Fruit fly (Drosophila melanogaster): ENCODE results near the gene CG15646.

Gene CG15646

DNA sequence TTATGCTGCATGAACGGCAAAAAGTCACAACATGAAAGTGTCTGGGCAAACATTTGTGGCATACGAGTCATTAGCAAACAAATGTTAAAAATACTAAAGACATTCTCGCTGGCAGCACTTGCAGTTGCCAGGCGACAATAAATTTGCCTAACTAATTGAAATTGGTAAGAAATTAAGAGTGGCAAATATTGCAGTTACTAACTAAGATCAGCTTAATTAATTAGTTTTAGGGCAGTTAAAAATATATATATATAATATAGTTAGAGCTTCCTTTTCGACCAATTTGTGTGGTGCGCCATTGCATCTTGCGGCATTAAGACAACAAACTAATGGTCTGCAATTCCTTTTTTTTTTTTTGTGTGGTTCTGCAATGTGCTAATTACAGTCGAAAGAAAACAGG lies 52.9 kb downstream of the CG15646 start (continued):
- no peak for TF ChIP-seq pzg (GFP tag; optimal IDR thresholded peaks at IDR 0.05)
- TF ChIP-seq bigmax (GFP tag; optimal IDR thresholded peaks at IDR 0.05), result no peak
- no peak for TF ChIP-seq Ravus (GFP tag; IDR thresholded peaks at IDR 0.05)
- no peak for TF ChIP-seq BtbVII (GFP tag; optimal IDR thresholded peaks at IDR 0.05)
- peak; percentile 23 for TF ChIP-seq dmrt99B (tag; optimal IDR thresholded peaks at IDR 0.05)
- TF ChIP-seq fd64A (GFP tag; optimal IDR thresholded peaks at IDR 0.05), result no peak
- TF ChIP-seq knrl (GFP tag; IDR thresholded peaks at IDR 0.05; ENCODE audit: partially characterized antibody), result no peak
- TF ChIP-seq zfh1 (GFP tag; IDR thresholded peaks at IDR 0.05), result peak; percentile 75
- peak; percentile 26 for TF ChIP-seq CoRest (tag; optimal IDR thresholded peaks at IDR 0.05)
- TF ChIP-seq prd (optimal IDR thresholded peaks at IDR 0.05), result no peak
- TF ChIP-seq prd (GFP tag; IDR thresholded peaks at IDR 0.05), result peak; percentile 74
- TF ChIP-seq fd96Cb (tag; optimal IDR thresholded peaks at IDR 0.05), result peak; percentile 44
- TF ChIP-seq HLH4C (GFP tag; IDR thresholded peaks at IDR 0.05; ENCODE audit: partially characterized antibody), result no peak
- no peak for TF ChIP-seq Ets65A (GFP tag)
- TF ChIP-seq mld (GFP tag; IDR thresholded peaks at IDR 0.05; ENCODE audit: partially characterized antibody), result no peak
- TF ChIP-seq CG15269 (tag; optimal IDR thresholded peaks at IDR 0.05), result peak; percentile 0
- peak; percentile 67; the same call in 1 of the 3 replicates for TF ChIP-seq otp (GFP tag; IDR thresholded peaks at IDR 0.05)
- TF ChIP-seq CrebB (tag; optimal IDR thresholded peaks at IDR 0.05), result no peak
- no peak for TF ChIP-seq Dref (GFP tag; IDR thresholded peaks at IDR 0.05)
- TF ChIP-seq GATAe (GFP tag; conservative IDR thresholded peaks at IDR 0.05), result no peak
- TF ChIP-seq Spps (tag; optimal IDR thresholded peaks at IDR 0.05), result peak; percentile 45
- peak; percentile 84 for TF ChIP-seq ara (GFP tag; IDR thresholded peaks at IDR 0.05)
- TF ChIP-seq CG12744 (GFP tag; optimal IDR thresholded peaks at IDR 0.05), result no peak
- TF ChIP-seq CG8924 (tag; optimal IDR thresholded peaks at IDR 0.05), result peak; percentile 16
- no peak for TF ChIP-seq CG12942 (GFP tag; optimal IDR thresholded peaks at IDR 0.05)
- TF ChIP-seq sqz (GFP tag; optimal IDR thresholded peaks at IDR 0.05), result no peak
- peak; percentile 64 for TF ChIP-seq vvl (GFP tag; IDR thresholded peaks at IDR 0.05)
- peak; percentile 85 for TF ChIP-seq Drgx (GFP tag; IDR thresholded peaks at IDR 0.05)
- TF ChIP-seq Oli (tag; optimal IDR thresholded peaks at IDR 0.05), result peak; percentile 41
- no peak for TF ChIP-seq fu2 (GFP tag; optimal IDR thresholded peaks at IDR 0.05)
- no peak for TF ChIP-seq CG5245 (GFP tag; optimal IDR thresholded peaks at IDR 0.05)
- TF ChIP-seq CG2712 (tag; optimal IDR thresholded peaks at IDR 0.05), result peak; percentile 50
- no peak for TF ChIP-seq sc (optimal IDR thresholded peaks at IDR 0.05)
- peak; percentile 22 for TF ChIP-seq sc (GFP tag; optimal IDR thresholded peaks at IDR 0.05)
- TF ChIP-seq CG17361 (GFP tag; IDR thresholded peaks at IDR 0.05), result peak; percentile 35; the same call in 1 of the 3 replicates
- no peak for TF ChIP-seq CG3065 (GFP tag; optimal IDR thresholded peaks at IDR 0.05)
- no peak for TF ChIP-seq dimm (GFP tag; IDR thresholded peaks at IDR 0.05)
- no peak for TF ChIP-seq dpn (GFP tag; optimal IDR thresholded peaks at IDR 0.05)
- TF ChIP-seq peb (GFP tag; IDR thresholded peaks at IDR 0.05), result 0 out of 2 replicates have a peak, but pooled peaks have one; percentile 24
- peak; percentile 54; the same call in 1 of the 2 replicates for TF ChIP-seq sens-2 (GFP tag; IDR thresholded peaks at IDR 0.05)
- TF ChIP-seq Hey (tag; optimal IDR thresholded peaks at IDR 0.05), result no peak
- TF ChIP-seq CG4617 (GFP tag; optimal IDR thresholded peaks at IDR 0.05; ENCODE audit: borderline replicate concordance), result no peak
- peak; percentile 17 for TF ChIP-seq CG14710 (tag; optimal IDR thresholded peaks at IDR 0.05)
- TF ChIP-seq gsb-n (tag; optimal IDR thresholded peaks at IDR 0.05), result peak; percentile 59
- TF ChIP-seq sima (GFP tag; optimal IDR thresholded peaks at IDR 0.05), result no peak
- peak; percentile 39; the same call in 1 of the 2 replicates for TF ChIP-seq CG31441 (GFP tag; IDR thresholded peaks at IDR 0.05)
- TF ChIP-seq CG8944 (GFP tag; optimal IDR thresholded peaks at IDR 0.05), result no peak
- TF ChIP-seq CG9727 (GFP tag; optimal IDR thresholded peaks at IDR 0.05), result peak; percentile 29
- TF ChIP-seq sug (tag; optimal IDR thresholded peaks at IDR 0.05), result no peak
- 0 out of 3 replicates have a peak, but pooled peaks have one; percentile 35 for TF ChIP-seq H15 (GFP tag; IDR thresholded peaks at IDR 0.05)
- no peak for TF ChIP-seq chinmo (GFP tag; IDR thresholded peaks at IDR 0.05; ENCODE audit: partially characterized antibody)
- peak; percentile 49 for TF ChIP-seq Blimp-1 (GFP tag; optimal IDR thresholded peaks at IDR 0.05)

All from whole organism, embryonic.